Worm (Caenorhabditis elegans) whole organism, L1 larva: ENCODE data around the gene F39B3.3.

Experiments
- C04F5.9 ChIP-seq: sonication (generic microtip); optimal IDR thresholded peaks from 2 replicates; lab custom pipeline; 2016; ENCODE audit warnings: missing genetic modification characterization, missing compliant biosample characterization
- C34B4.2 ChIP-seq: sonication (generic microtip); optimal IDR thresholded peaks from 2 replicates; lab custom pipeline; 2017; ENCODE audit warnings: mild to moderate bottlenecking, missing genetic modification characterization, missing compliant biosample characterization
- F16B12.6 ChIP-seq: fragments of 150-350 bp; optimal IDR thresholded peaks from 2 replicates; lab custom pipeline; 2014; ENCODE audit warnings: missing biosample characterization, missing genetic modification characterization
- Y116A8C.19 ChIP-seq: sonication (generic microtip); optimal IDR thresholded peaks from 2 replicates; lab custom pipeline; 2016; ENCODE audit warnings: missing compliant biosample characterization, missing genetic modification characterization, borderline replicate concordance
- aha-1 ChIP-seq: fragments of 150-350 bp; optimal IDR thresholded peaks from 2 replicates; lab custom pipeline; 2014; ENCODE audit warnings: missing biosample characterization, missing genetic modification characterization
- alr-1 ChIP-seq: fragments of 200-800 bp; sonication (Bioruptor generic); optimal IDR thresholded peaks from 2 replicates; lab custom pipeline; 2018; ENCODE audit warnings: borderline replicate concordance, mild to moderate bottlenecking, missing genetic modification characterization, missing compliant biosample characterization
- aly-2 ChIP-seq: fragments of 150-350 bp; optimal IDR thresholded peaks from 2 replicates; lab custom pipeline; 2014; ENCODE audit warnings: missing biosample characterization, missing genetic modification characterization
- ceh-63 ChIP-seq: fragments of 200-800 bp; sonication (Bioruptor generic); optimal IDR thresholded peaks from 2 replicates; lab custom pipeline; 2018; ENCODE audit warnings: mild to moderate bottlenecking, missing genetic modification characterization, missing compliant biosample characterization
- ceh-8 ChIP-seq: fragments of 200-800 bp; sonication (Bioruptor generic); optimal IDR thresholded peaks from 2 replicates; lab custom pipeline; 2018; ENCODE audit warnings: mild to moderate bottlenecking, missing genetic modification characterization, moderate library complexity, missing compliant biosample characterization
- ceh-82 ChIP-seq, 3 experiments: fragments of 150-350 bp in 1 of 3; sonication (generic microtip) in 2 of 3; optimal IDR thresholded peaks; 2 replicates each; lab custom pipeline; 2014 to 2017; ENCODE audit warnings: missing biosample characterization in 3 of 3, missing genetic modification characterization in 3 of 3
- ceh-88 ChIP-seq: fragments of 200-800 bp; sonication (Bioruptor generic); IDR thresholded peaks from 2 replicates; pipeline ENCODE4 v1.3.6; 2022; ENCODE audit warnings: missing genetic modification characterization, missing compliant biosample characterization
- ceh-90 ChIP-seq: sonication (generic microtip); optimal IDR thresholded peaks from 2 replicates; lab custom pipeline; 2016; ENCODE audit warnings: missing genetic modification characterization, missing compliant biosample characterization
- ces-1 ChIP-seq: fragments of 150-350 bp; optimal IDR thresholded peaks from 2 replicates; lab custom pipeline; 2014; ENCODE audit warnings: missing biosample characterization, missing genetic modification reagents, missing genetic modification characterization
- dpl-1 ChIP-seq, 3 experiments: fragments of 150-350 bp in 2 of 3; sonication (generic microtip) in 1 of 3; optimal IDR thresholded peaks; 2 replicates each; lab custom pipeline; 2014 to 2017; ENCODE audit warnings: missing biosample characterization in 3 of 3, missing genetic modification characterization in 3 of 3, missing genetic modification reagents in 3 of 3
- efl-1 ChIP-seq, 4 experiments: fragments of 150-350 bp; optimal IDR thresholded peaks in 3 of 4; peaks in 1 of 4; 1 replicate in 1 of 4; 2 replicates in 3 of 4; lab custom pipeline; 2014; ENCODE audit warnings: missing biosample characterization in 2 of 4, missing genetic modification characterization in 2 of 4, missing genetic modification reagents in 2 of 4
- efl-3 ChIP-seq: fragments of 200-800 bp; sonication (Bioruptor generic); optimal IDR thresholded peaks from 2 replicates; lab custom pipeline; 2018; ENCODE audit warnings: mild to moderate bottlenecking, missing genetic modification characterization, missing compliant biosample characterization
- fkh-10 ChIP-seq: sonication (generic microtip); optimal IDR thresholded peaks from 2 replicates; lab custom pipeline; 2017; ENCODE audit warnings: missing biosample characterization, missing genetic modification reagents, missing genetic modification characterization
- fkh-8 ChIP-seq: sonication (generic microtip); optimal IDR thresholded peaks from 2 replicates; lab custom pipeline; 2016; ENCODE audit warnings: mild to moderate bottlenecking, missing genetic modification characterization, missing compliant biosample characterization
- grh-1 ChIP-seq: fragments of 200-800 bp; sonication (Bioruptor generic); IDR thresholded peaks from 2 replicates; pipeline ENCODE4 v1.3.6; 2022; ENCODE audit warnings: missing genetic modification reagents, missing genetic modification characterization, missing compliant biosample characterization
- hlh-17 ChIP-seq: fragments of 200-800 bp; sonication (Bioruptor generic); optimal IDR thresholded peaks from 2 replicates; lab custom pipeline; 2018; ENCODE audit warnings: missing genetic modification characterization, mild to moderate bottlenecking, missing compliant biosample characterization, moderate library complexity, borderline replicate concordance
- hlh-4 ChIP-seq: sonication (generic microtip); optimal IDR thresholded peaks from 2 replicates; lab custom pipeline; 2016; ENCODE audit warnings: mild to moderate bottlenecking, missing genetic modification characterization, missing compliant biosample characterization
- hpl-2 ChIP-seq: fragments of 150-350 bp; optimal IDR thresholded peaks from 2 replicates; lab custom pipeline; 2014; ENCODE audit warnings: missing biosample characterization, missing genetic modification reagents, missing genetic modification characterization
- irx-1 ChIP-seq: sonication (generic microtip); optimal IDR thresholded peaks from 2 replicates; lab custom pipeline; 2016; ENCODE audit warnings: missing genetic modification characterization, missing compliant biosample characterization
- isw-1 ChIP-seq: fragments of 200-800 bp; sonication (Bioruptor generic); IDR thresholded peaks from 2 replicates; pipeline ENCODE4 v1.3.6; 2022; ENCODE audit warnings: missing genetic modification characterization, missing compliant biosample characterization
- jun-1 ChIP-seq: fragments of 150-350 bp; optimal IDR thresholded peaks from 2 replicates; lab custom pipeline; 2014; ENCODE audit warnings: missing biosample characterization, missing genetic modification reagents, missing genetic modification characterization
- lin-15B ChIP-seq: fragments of 150-350 bp; sonication (generic microtip); optimal IDR thresholded peaks from 3 replicates; lab custom pipeline; 2014; ENCODE audit warnings: missing biosample characterization, missing genetic modification characterization
- lsy-2 ChIP-seq, 2 experiments: fragments of 150-350 bp; optimal IDR thresholded peaks; 2 replicates each; lab custom pipeline; 2014; ENCODE audit warnings: missing biosample characterization in 2 of 2, missing genetic modification characterization in 2 of 2
- mdl-1 ChIP-seq, 2 experiments: fragments of 150-350 bp; optimal IDR thresholded peaks; 2 replicates each; lab custom pipeline; 2014 to 2017; ENCODE audit warnings: missing biosample characterization in 2 of 2, missing genetic modification characterization in 2 of 2, inconsistent platforms in 1 of 2
- nhr-20 ChIP-seq: sonication (generic microtip); optimal IDR thresholded peaks from 2 replicates; lab custom pipeline; 2016; ENCODE audit warnings: mild to moderate bottlenecking, missing genetic modification characterization, missing compliant biosample characterization
- nhr-237 ChIP-seq: fragments of 150-350 bp; optimal IDR thresholded peaks from 2 replicates; lab custom pipeline; 2014; ENCODE audit warnings: missing biosample characterization, missing genetic modification characterization
- nhr-47 ChIP-seq: sonication (generic microtip); optimal IDR thresholded peaks from 2 replicates; lab custom pipeline; 2016; ENCODE audit warnings: mild to moderate bottlenecking, missing genetic modification characterization, moderate library complexity, missing compliant biosample characterization
- nhr-71 ChIP-seq: sonication (generic microtip); optimal IDR thresholded peaks from 2 replicates; lab custom pipeline; 2016; ENCODE audit warnings: mild to moderate bottlenecking, missing genetic modification characterization, moderate library complexity, missing compliant biosample characterization
- nhr-76 ChIP-seq: sonication (generic microtip); optimal IDR thresholded peaks from 2 replicates; lab custom pipeline; 2017; ENCODE audit warnings: missing biosample characterization, missing genetic modification characterization
- nhr-77 ChIP-seq: fragments of 150-350 bp; optimal IDR thresholded peaks from 2 replicates; lab custom pipeline; 2014; ENCODE audit warnings: missing biosample characterization, missing genetic modification characterization
- nhr-85 ChIP-seq: sonication (generic microtip); peaks from one replicate; lab custom pipeline; 2016; ENCODE audit warnings: missing genetic modification characterization, inconsistent platforms, missing compliant biosample characterization
- pax-3 ChIP-seq: fragments of 200-800 bp; sonication (Bioruptor generic); optimal IDR thresholded peaks from 2 replicates; lab custom pipeline; 2018; ENCODE audit warnings: mild to moderate bottlenecking, missing genetic modification characterization, moderate library complexity, missing compliant biosample characterization
- pqm-1 ChIP-seq: sonication (generic microtip); optimal IDR thresholded peaks from 3 replicates; lab custom pipeline; 2017; ENCODE audit warnings: missing biosample characterization, missing genetic modification characterization
- rnt-1 ChIP-seq: sonication (generic microtip); optimal IDR thresholded peaks from 2 replicates; lab custom pipeline; 2016; ENCODE audit warnings: mild to moderate bottlenecking, missing genetic modification characterization, moderate library complexity, missing compliant biosample characterization
- skn-1 ChIP-seq: fragments of 150-350 bp; optimal IDR thresholded peaks from 2 replicates; lab custom pipeline; 2014; ENCODE audit warnings: missing biosample characterization, missing genetic modification characterization
- sup-37 ChIP-seq: fragments of 200-800 bp; sonication (Bioruptor generic); optimal IDR thresholded peaks from 2 replicates; lab custom pipeline; 2018; ENCODE audit warnings: mild to moderate bottlenecking, missing genetic modification characterization, missing compliant biosample characterization
- swsn-7 ChIP-seq: sonication (generic microtip); optimal IDR thresholded peaks from 2 replicates; lab custom pipeline; 2016; ENCODE audit warnings: missing genetic modification characterization, missing compliant biosample characterization
- tbx-2 ChIP-seq: sonication (generic microtip); optimal IDR thresholded peaks from 2 replicates; lab custom pipeline; 2016; ENCODE audit warnings: missing genetic modification characterization, missing compliant biosample characterization
- tlp-1 ChIP-seq: fragments of 150-350 bp; optimal IDR thresholded peaks from 2 replicates; lab custom pipeline; 2014; ENCODE audit warnings: missing biosample characterization, missing genetic modification characterization
- unc-130 ChIP-seq: fragments of 150-350 bp; optimal IDR thresholded peaks from 2 replicates; lab custom pipeline; 2017; ENCODE audit warnings: missing biosample characterization, missing genetic modification characterization, inconsistent platforms
- unc-86 ChIP-seq: sonication (generic microtip); optimal IDR thresholded peaks from 2 replicates; lab custom pipeline; 2016; ENCODE audit warnings: missing genetic modification characterization, missing compliant biosample characterization
- unc-98 ChIP-seq: fragments of 200-800 bp; sonication (Bioruptor generic); IDR thresholded peaks from 2 replicates; pipeline ENCODE4 v1.3.6; 2022; ENCODE audit warnings: missing genetic modification characterization, missing compliant biosample characterization
- vab-15 ChIP-seq: sonication (generic microtip); optimal IDR thresholded peaks from 2 replicates; lab custom pipeline; 2017; ENCODE audit warnings: missing genotype, mild to moderate bottlenecking, missing genetic modification characterization, missing compliant biosample characterization
- ztf-4 ChIP-seq: fragments of 150-350 bp; optimal IDR thresholded peaks from 2 replicates; lab custom pipeline; 2014; ENCODE audit warnings: missing biosample characterization, missing genetic modification characterization

The F39B3.3 gene

ce11 chrX:17610406-17610981, 31.6 kb upstream of the F39B3.3 start (continued):
- TF ChIP-seq grh-1 (GFP tag; lab: Robert Waterston, UW) (no peak), nhr-77 (tag; lab: Kevin White, UChicago) (no peak), ceh-82 (tag; optimal IDR thresholded peaks at IDR 0.05; lab: Kevin White, UChicago) (peak in 2 of 3 experiments; percentile 24 to 66), swsn-7 (peak; percentile 53), unc-98 (GFP tag; lab: Robert Waterston, UW) (no peak), tlp-1 (tag; lab: Kevin White, UChicago) (no peak), ceh-90 (tag; lab: Kevin White, UChicago) (no peak), lin-15B (tag; lab: Kevin White, UChicago) (no peak), C34B4.2 (tag; lab: Kevin White, UChicago) (no peak), jun-1 (tag; lab: Kevin White, UChicago) (no peak), hlh-17 (GFP tag; lab: Kevin White, UChicago) (no peak), irx-1 (tag; lab: Kevin White, UChicago) (peak; percentile 31), fkh-8 (peak; percentile 72), vab-15 (no peak), nhr-237 (tag; lab: Kevin White, UChicago) (no peak), isw-1 (GFP tag; lab: Robert Waterston, UW) (peak; percentile 12; the same call in 1 of the 2 replicates), alr-1 (tag; lab: Kevin White, UChicago) (no peak), ztf-4 (no peak), pqm-1 (tag; lab: Kevin White, UChicago) (no peak), hpl-2 (GFP tag; lab: Kevin White, UChicago) (no peak), tbx-2 (tag; lab: Kevin White, UChicago) (peak; percentile 53), nhr-76 (tag; lab: Kevin White, UChicago) (no peak), sup-37 (GFP tag; lab: Kevin White, UChicago) (no peak), C04F5.9 (no peak), F16B12.6 (tag; lab: Kevin White, UChicago) (no peak), unc-130 (tag; lab: Kevin White, UChicago) (no peak), nhr-20 (tag; lab: Kevin White, UChicago) (peak; percentile 73), nhr-71 (peak; percentile 80), aha-1 (tag; lab: Kevin White, UChicago) (no peak), lsy-2 (tag; optimal IDR thresholded peaks at IDR 0.05; lab: Kevin White, UChicago) (peak; percentile 62 to 66), unc-86 (tag; lab: Kevin White, UChicago) (peak; percentile 61), pax-3 (no peak), aly-2 (tag; lab: Kevin White, UChicago) (no peak), fkh-10 (GFP tag; lab: Kevin White, UChicago) (no peak), skn-1 (peak; percentile 46), efl-1 (optimal IDR thresholded peaks at IDR 0.05; lab: Kevin White, UChicago) (peak; percentile 76 to 78), efl-1 (GFP tag; optimal IDR thresholded peaks at IDR 0.05 in 1 of 2; lab: Kevin White, UChicago) (peak; percentile 62 to 93), mdl-1 (tag; optimal IDR thresholded peaks at IDR 0.05; lab: Kevin White, UChicago) (peak in 1 of 2 experiments; percentile 6), rnt-1 (tag; lab: Kevin White, UChicago) (peak; percentile 57), ceh-63 (no peak), efl-3 (no peak), hlh-4 (tag; lab: Kevin White, UChicago) (no peak), ceh-8 (GFP tag; lab: Kevin White, UChicago) (no peak)
- TF ChIP-seq, all 84 proteins: peak for 32

DNA sequence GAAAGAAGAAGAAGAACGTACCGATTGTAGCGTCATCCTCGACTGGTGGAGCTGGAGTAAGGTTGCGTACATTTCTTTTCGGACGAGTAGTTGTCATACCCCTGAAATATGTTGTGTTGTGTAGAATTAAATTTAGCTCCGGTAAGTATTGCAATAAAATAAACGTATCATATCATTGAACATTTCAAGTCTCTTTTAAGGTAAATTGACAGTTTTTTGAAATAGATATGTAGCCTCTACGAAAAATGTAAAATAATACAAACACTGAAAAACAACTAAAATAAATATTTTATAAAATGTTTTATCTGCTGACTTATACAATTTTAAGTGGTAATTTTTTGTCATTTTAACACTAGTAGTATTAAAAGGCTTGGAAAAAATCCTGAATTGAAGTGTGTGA, 31.0 kb upstream of the F39B3.3 start, which contains the start of gene C16H3.3:
C16H3.3 (minus strand) TSS at position 101 of the 400 bp plus-strand sequence.
- TF ChIP-seq ztf-4 = no peak
- TF ChIP-seq efl-1 (optimal IDR thresholded peaks at IDR 0.05; lab: Kevin White, UChicago) = no peak
- TF ChIP-seq efl-1 (GFP tag; optimal IDR thresholded peaks at IDR 0.05 in 1 of 2; lab: Kevin White, UChicago) = no peak
- no peak for TF ChIP-seq isw-1 (GFP tag; lab: Robert Waterston, UW)
- TF ChIP-seq ces-1 = no peak
- TF ChIP-seq tbx-2 (tag; lab: Kevin White, UChicago) = no peak
- no peak for TF ChIP-seq aly-2 (tag; lab: Kevin White, UChicago)
- TF ChIP-seq ceh-88 (GFP tag; lab: Robert Waterston, UW) = no peak
- TF ChIP-seq F16B12.6 (tag; lab: Kevin White, UChicago) = no peak
- no peak for TF ChIP-seq nhr-76 (tag; lab: Kevin White, UChicago)
- TF ChIP-seq fkh-10 (GFP tag; lab: Kevin White, UChicago) = no peak
- no peak for TF ChIP-seq jun-1 (tag; lab: Kevin White, UChicago)
- TF ChIP-seq dpl-1 (GFP tag; optimal IDR thresholded peaks at IDR 0.05; lab: Kevin White, UChicago) = no peak
- TF ChIP-seq Y116A8C.19 (tag; lab: Kevin White, UChicago) = no peak
- no peak for TF ChIP-seq nhr-85 (tag; lab: Kevin White, UChicago)
- TF ChIP-seq nhr-47 = no peak
